Worm (Caenorhabditis elegans): ENCODE data around the gene F41C3.11.

DNA sequence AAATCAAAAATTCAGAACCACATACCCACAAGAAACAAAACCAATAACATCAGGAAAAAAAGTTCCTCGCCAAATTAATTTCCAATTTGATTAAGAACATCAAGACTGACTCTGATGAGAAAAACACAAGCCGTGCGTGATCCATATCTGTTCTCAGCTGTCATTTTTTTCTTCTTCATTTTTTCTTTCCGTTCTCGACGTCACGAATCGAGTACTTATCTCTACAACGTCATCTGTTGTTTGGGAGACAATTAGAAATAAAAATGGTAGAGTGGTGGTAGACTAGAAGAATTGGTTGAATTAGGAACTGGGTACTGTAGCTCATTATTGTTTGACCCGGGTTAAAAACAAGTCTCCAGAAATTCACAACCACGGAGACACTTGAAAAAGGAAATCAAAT, 27.3 kb upstream of the F41C3.11 start:
- no peak for TF ChIP-seq hlh-4 (tag; optimal IDR thresholded peaks at IDR 0.05)
- no peak for TF ChIP-seq unc-62 (GFP tag; optimal IDR thresholded peaks at IDR 0.05)
- no peak for TF ChIP-seq lin-39 (tag; optimal IDR thresholded peaks at IDR 0.05)
- TF ChIP-seq hpl-2 (GFP tag; optimal IDR thresholded peaks at IDR 0.05) = no peak
- TF ChIP-seq nhr-47 (tag; optimal IDR thresholded peaks at IDR 0.05) = no peak
- no peak for TF ChIP-seq fkh-10 (GFP tag; optimal IDR thresholded peaks at IDR 0.05)
- no peak for TF ChIP-seq alr-1 (tag; optimal IDR thresholded peaks at IDR 0.05; ENCODE audit: borderline replicate concordance)
- TF ChIP-seq ceh-8 (GFP tag; optimal IDR thresholded peaks at IDR 0.05) = no peak
- no peak for TF ChIP-seq sup-37 (GFP tag; optimal IDR thresholded peaks at IDR 0.05)
- peak; percentile 48 for TF ChIP-seq nhr-20 (tag; optimal IDR thresholded peaks at IDR 0.05)
- TF ChIP-seq nhr-12 (tag; optimal IDR thresholded peaks at IDR 0.05) = no peak
- no peak for TF ChIP-seq snpc-4 (tag; optimal IDR thresholded peaks at IDR 0.05)
